Worm (Caenorhabditis elegans) whole organism, L4 larva: ENCODE results near the gene srw-109.

Source experiments
- F10B5.3 ChIP-seq: sonication (generic microtip); optimal IDR thresholded peaks from 2 replicates; lab custom pipeline; 2016; ENCODE audit warnings: mild to moderate bottlenecking, missing genetic modification characterization, missing compliant biosample characterization
- F37D6.2 ChIP-seq: sonication (generic microtip); optimal IDR thresholded peaks from 2 replicates; lab custom pipeline; 2016; ENCODE audit warnings: mild to moderate bottlenecking, missing genetic modification characterization, missing compliant biosample characterization
- T26A8.4 ChIP-seq: fragments of 200-800 bp; sonication (Bioruptor generic); IDR thresholded peaks from 2 replicates; pipeline ENCODE4 v1.3.6; 2022; ENCODE audit warnings: missing genetic modification characterization, missing compliant biosample characterization
- Y5F2A.4 ChIP-seq: fragments of 200-800 bp; sonication (Bioruptor generic); optimal IDR thresholded peaks from 2 replicates; lab custom pipeline; 2018; ENCODE audit warnings: mild to moderate bottlenecking, missing genetic modification characterization, missing compliant biosample characterization
- Y75B8A.6 ChIP-seq: fragments of 200-800 bp; sonication (Bioruptor generic); IDR thresholded peaks from 2 replicates; pipeline ENCODE4 v1.3.6; 2022; ENCODE audit warnings: missing genetic modification reagents, missing genetic modification characterization, missing compliant biosample characterization
- aha-1 ChIP-seq: fragments of 150-350 bp; peaks from one replicate; lab custom pipeline; 2014; ENCODE audit warnings: missing biosample characterization, missing genetic modification characterization
- aly-2 ChIP-seq: sonication (generic microtip); optimal IDR thresholded peaks from 2 replicates; lab custom pipeline; 2018; ENCODE audit warnings: missing biosample characterization, missing genetic modification characterization
- attf-4 ChIP-seq: sonication (generic microtip); optimal IDR thresholded peaks from 3 replicates; lab custom pipeline; 2017; ENCODE audit warnings: missing biosample characterization, missing genetic modification characterization
- ceh-20 ChIP-seq: fragments of 200-800 bp; sonication (Bioruptor generic); IDR thresholded peaks from 2 replicates; pipeline ENCODE4 v1.3.6; 2022; ENCODE audit warnings: missing genetic modification reagents, missing genetic modification characterization, missing compliant biosample characterization
- ceh-28 ChIP-seq: fragments of 150-350 bp; optimal IDR thresholded peaks from 2 replicates; lab custom pipeline; 2014; ENCODE audit warnings: missing biosample characterization, missing genetic modification reagents, missing genetic modification characterization
- cey-2 ChIP-seq: sonication (generic microtip); optimal IDR thresholded peaks from 3 replicates; lab custom pipeline; 2017; ENCODE audit warnings: missing genetic modification characterization, mild to moderate bottlenecking, missing compliant biosample characterization, antibody characterized with exemption, borderline replicate concordance; ENCODE audit not compliant: insufficient read depth
- daf-16 ChIP-seq, 3 experiments: sonication (generic microtip); optimal IDR thresholded peaks; 2 replicates each; lab custom pipeline; 2016 to 2017; ENCODE audit warnings: missing genetic modification characterization in 3 of 3, missing genetic modification reagents in 3 of 3, mild to moderate bottlenecking in 2 of 3, missing compliant biosample characterization in 2 of 3, missing biosample characterization in 1 of 3, moderate library complexity in 1 of 3
- daf-19 ChIP-seq: fragments of 200-800 bp; sonication (Bioruptor generic); conservative IDR thresholded peaks from 2 replicates; pipeline ENCODE4 v1.3.6; 2022; ENCODE audit warnings: missing genetic modification characterization, missing compliant biosample characterization
- daf-8 ChIP-seq: fragments of 200-800 bp; sonication (Bioruptor generic); IDR thresholded peaks from 2 replicates; pipeline ENCODE4 v1.3.6; 2022; ENCODE audit warnings: missing genetic modification characterization, missing compliant biosample characterization
- dmd-9 ChIP-seq: fragments of 200-800 bp; sonication (Bioruptor generic); IDR thresholded peaks from 2 replicates; pipeline ENCODE4 v1.3.6; 2022; ENCODE audit warnings: missing genetic modification reagents, missing genetic modification characterization, missing compliant biosample characterization
- dve-1 ChIP-seq: sonication (generic microtip); optimal IDR thresholded peaks from 2 replicates; lab custom pipeline; 2017; ENCODE audit warnings: antibody characterized with exemption, mild to moderate bottlenecking, missing genetic modification characterization, missing compliant biosample characterization; ENCODE audit not compliant: insufficient read depth
- fkh-10 ChIP-seq: fragments of 150-350 bp; optimal IDR thresholded peaks from 2 replicates; lab custom pipeline; 2014; ENCODE audit warnings: missing biosample characterization, missing genetic modification reagents, missing genetic modification characterization
- hlh-30 ChIP-seq: sonication (generic microtip); optimal IDR thresholded peaks from 2 replicates; lab custom pipeline; 2017; ENCODE audit warnings: antibody characterized with exemption, mild to moderate bottlenecking, missing genetic modification characterization, missing compliant biosample characterization; ENCODE audit not compliant: insufficient read depth
- lim-7 ChIP-seq: fragments of 200-800 bp; sonication (Bioruptor generic); IDR thresholded peaks from 2 replicates; pipeline ENCODE4 v1.3.6; 2022; ENCODE audit warnings: missing genetic modification characterization, missing compliant biosample characterization
- lin-1 ChIP-seq: fragments of 200-800 bp; sonication (Bioruptor generic); IDR thresholded peaks from 2 replicates; pipeline ENCODE4 v1.3.6; 2022; ENCODE audit warnings: missing genetic modification reagents, missing genetic modification characterization, missing compliant biosample characterization
- lin-13 ChIP-seq: fragments of 150-350 bp; optimal IDR thresholded peaks from 2 replicates; lab custom pipeline; 2014; ENCODE audit warnings: missing biosample characterization, missing genetic modification reagents, missing genetic modification characterization
- lin-38 ChIP-seq: fragments of 200-800 bp; sonication (Bioruptor generic); IDR thresholded peaks from 2 replicates; pipeline ENCODE4 v1.3.6; 2022; ENCODE audit warnings: missing genetic modification reagents, missing genetic modification characterization, missing compliant biosample characterization
- lsy-2 ChIP-seq, 2 experiments: fragments of 150-350 bp in 1 of 2; sonication (generic microtip) in 1 of 2; optimal IDR thresholded peaks; 2 replicates each; lab custom pipeline; 2014 to 2017; ENCODE audit warnings: missing biosample characterization in 2 of 2, missing genetic modification characterization in 2 of 2
- madf-9 ChIP-seq: fragments of 200-800 bp; sonication (Bioruptor generic); conservative IDR thresholded peaks from 2 replicates; pipeline ENCODE4 v1.3.6; 2022; ENCODE audit warnings: missing genetic modification reagents, missing genetic modification characterization, missing compliant biosample characterization
- mdl-1 ChIP-seq, 2 experiments: fragments of 150-350 bp in 1 of 2; sonication (generic microtip) in 1 of 2; optimal IDR thresholded peaks; 2 replicates each; lab custom pipeline; 2014 to 2017; ENCODE audit warnings: missing biosample characterization in 2 of 2, missing genetic modification characterization in 2 of 2
- mep-1 ChIP-seq: fragments of 150-350 bp; sonication (generic microtip); optimal IDR thresholded peaks from 3 replicates; lab custom pipeline; 2014; ENCODE audit warnings: missing biosample characterization, missing genetic modification characterization
- mes-2 ChIP-seq: sonication (generic microtip); optimal IDR thresholded peaks from 2 replicates; lab custom pipeline; 2016; ENCODE audit warnings: missing genotype, mild to moderate bottlenecking, missing genetic modification characterization, missing compliant biosample characterization; ENCODE audit not compliant: poor library complexity, severe bottlenecking
- mxl-2 ChIP-seq: fragments of 200-800 bp; sonication (Bioruptor generic); conservative IDR thresholded peaks from 2 replicates; pipeline ENCODE4 v1.3.6; 2022; ENCODE audit warnings: missing genetic modification reagents, missing genetic modification characterization, missing compliant biosample characterization
- nhr-10 ChIP-seq: fragments of 150-350 bp; optimal IDR thresholded peaks from 2 replicates; lab custom pipeline; 2014; ENCODE audit warnings: missing biosample characterization, missing genetic modification characterization
- nhr-42 ChIP-seq: fragments of 200-800 bp; sonication (Bioruptor generic); IDR thresholded peaks from 2 replicates; pipeline ENCODE4 v1.3.6; 2022; ENCODE audit warnings: missing genetic modification characterization, missing compliant biosample characterization
- nhr-77 ChIP-seq: fragments of 150-350 bp; optimal IDR thresholded peaks from 2 replicates; lab custom pipeline; 2014; ENCODE audit warnings: missing biosample characterization, missing genetic modification characterization
- saeg-2 ChIP-seq: fragments of 200-800 bp; sonication (Bioruptor generic); IDR thresholded peaks from 2 replicates; pipeline ENCODE4 v1.3.6; 2022; ENCODE audit warnings: missing genetic modification reagents, missing genetic modification characterization, missing compliant biosample characterization
- sdz-12 ChIP-seq: fragments of 200-800 bp; sonication (Bioruptor generic); optimal IDR thresholded peaks from 2 replicates; lab custom pipeline; 2018; ENCODE audit warnings: mild to moderate bottlenecking, missing genetic modification characterization, missing compliant biosample characterization
- skn-1 ChIP-seq: fragments of 150-350 bp; optimal IDR thresholded peaks from 2 replicates; lab custom pipeline; 2014; ENCODE audit warnings: missing biosample characterization, missing genetic modification characterization
- tra-1 ChIP-seq: fragments of 200-800 bp; sonication (Bioruptor generic); IDR thresholded peaks from 2 replicates; pipeline ENCODE4 v1.3.6; 2022; ENCODE audit warnings: missing genetic modification reagents, missing genetic modification characterization, missing compliant biosample characterization
- unc-62 ChIP-seq, 3 experiments: fragments of 150-350 bp in 1 of 3; sonication (generic microtip); optimal IDR thresholded peaks in 2 of 3; peaks in 1 of 3; 1 replicate in 1 of 3; 2 replicates in 2 of 3; lab custom pipeline; 2014 to 2017; ENCODE audit warnings: missing biosample characterization in 3 of 3, missing genetic modification characterization in 3 of 3, missing genetic modification reagents in 3 of 3, missing genotype in 1 of 3
- vab-7 ChIP-seq: fragments of 200-800 bp; sonication (Bioruptor generic); IDR thresholded peaks from 2 replicates; pipeline ENCODE4 v1.3.6; 2022; ENCODE audit warnings: missing genetic modification reagents, missing genetic modification characterization, missing compliant biosample characterization
- zip-2 ChIP-seq: fragments of 150-350 bp; optimal IDR thresholded peaks from 2 replicates; lab custom pipeline; 2014; ENCODE audit warnings: missing biosample characterization, missing genetic modification characterization

Gene srw-109

ce11 chrV:600231-600630 lies 8.5 kb downstream of the srw-109 start, which contains the start of gene nhr-251:
nhr-251 (plus strand) TSS chrV:600531.
- TF ChIP-seq aha-1 (tag; lab: Kevin White, UChicago) (peak; percentile 64), lim-7 (GFP tag; lab: Robert Waterston, UW) (no peak)

ce11 chrV:599783-600182 lies 9.0 kb downstream of the srw-109 start:
- TF ChIP-seq aha-1 (tag; lab: Kevin White, UChicago) (peak; percentile 71), attf-4 (tag; lab: Kevin White, UChicago) (no peak), unc-62 (GFP tag; optimal IDR thresholded peaks at IDR 0.05 in 1 of 2; lab: Kevin White, UChicago) (peak in 1 of 2 experiments; percentile 84), unc-62 (tag; optimal IDR thresholded peaks at IDR 0.05; lab: Kevin White, UChicago) (no peak)

ce11 chrV:598626-599025 lies 10.1 kb downstream of the srw-109 start:
- TF ChIP-seq aha-1 (tag; lab: Kevin White, UChicago) (peak; percentile 41), lsy-2 (tag; optimal IDR thresholded peaks at IDR 0.05; lab: Kevin White, UChicago) (no peak), unc-62 (GFP tag; optimal IDR thresholded peaks at IDR 0.05 in 1 of 2; lab: Kevin White, UChicago) (peak in 1 of 2 experiments; percentile 92), unc-62 (tag; optimal IDR thresholded peaks at IDR 0.05; lab: Kevin White, UChicago) (no peak), Y5F2A.4 (no peak)

DNA sequence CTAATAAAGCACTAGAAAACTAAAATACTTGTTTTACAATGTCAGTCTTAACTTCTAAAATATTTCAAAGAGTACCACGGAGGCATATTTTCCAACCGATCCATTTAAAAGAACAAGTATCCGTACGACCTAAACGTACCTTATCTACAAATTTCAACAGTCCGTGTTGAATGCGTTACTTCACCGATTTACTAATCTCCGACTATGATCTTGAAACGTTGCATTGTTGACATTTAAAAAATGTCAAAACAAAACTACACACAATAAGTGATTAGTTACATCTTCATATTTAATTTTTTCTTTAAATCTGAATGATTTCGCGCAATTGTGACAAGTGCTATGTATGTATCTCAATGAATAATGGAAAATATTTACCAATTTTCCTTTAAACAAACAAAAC lies 10.9 kb downstream of the srw-109 start:
- no peak for TF ChIP-seq lin-38
- TF ChIP-seq mxl-2: no peak
- TF ChIP-seq F10B5.3 (tag; lab: Kevin White, UChicago): no peak
- TF ChIP-seq nhr-42 (GFP tag; lab: Robert Waterston, UW): no peak
- TF ChIP-seq nhr-77: no peak
- no peak for TF ChIP-seq ceh-20 (GFP tag; lab: Robert Waterston, UW)
- no peak for TF ChIP-seq aha-1 (tag; lab: Kevin White, UChicago)
- no peak for TF ChIP-seq cey-2 (tag; lab: Kevin White, UChicago)
- no peak for TF ChIP-seq daf-16 (GFP tag; optimal IDR thresholded peaks at IDR 0.05; lab: Kevin White, UChicago)
- no peak for TF ChIP-seq daf-16 (tag; optimal IDR thresholded peaks at IDR 0.05; lab: Kevin White, UChicago)
- TF ChIP-seq nhr-10 (tag; lab: Kevin White, UChicago): no peak

DNA sequence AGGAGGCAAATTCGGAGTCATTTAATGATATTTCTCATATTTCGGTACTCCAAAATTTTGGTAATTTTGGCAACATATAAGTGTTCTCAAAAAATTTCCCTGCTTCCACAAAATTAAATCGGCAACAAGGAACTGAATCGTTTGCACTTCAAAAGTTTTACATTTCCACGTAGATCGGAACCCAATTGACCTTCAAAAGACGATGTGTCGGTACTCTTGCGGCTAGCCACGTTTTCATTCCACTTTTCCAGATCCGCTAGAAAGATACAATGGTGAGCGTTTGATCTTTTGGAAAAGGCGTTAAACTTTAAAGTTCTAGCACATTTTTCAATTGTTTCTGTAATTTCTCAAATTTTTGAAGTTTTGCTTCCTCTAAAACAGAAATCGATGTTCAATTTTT lies 11.8 kb downstream of the srw-109 start:
- no peak for TF ChIP-seq fkh-10 (GFP tag; lab: Kevin White, UChicago)
- TF ChIP-seq aly-2: no peak
- no peak for TF ChIP-seq daf-8
- TF ChIP-seq nhr-77: no peak
- no peak for TF ChIP-seq mdl-1 (tag; optimal IDR thresholded peaks at IDR 0.05; lab: Kevin White, UChicago)
- no peak for TF ChIP-seq vab-7
- TF ChIP-seq ceh-28: no peak
- no peak for TF ChIP-seq madf-9 (GFP tag; lab: Robert Waterston, UW)
- TF ChIP-seq Y75B8A.6 (GFP tag; lab: Robert Waterston, UW): no peak
- no peak for TF ChIP-seq dve-1 (tag; lab: Kevin White, UChicago)
- TF ChIP-seq, all 104 proteins: peak for 0

DNA sequence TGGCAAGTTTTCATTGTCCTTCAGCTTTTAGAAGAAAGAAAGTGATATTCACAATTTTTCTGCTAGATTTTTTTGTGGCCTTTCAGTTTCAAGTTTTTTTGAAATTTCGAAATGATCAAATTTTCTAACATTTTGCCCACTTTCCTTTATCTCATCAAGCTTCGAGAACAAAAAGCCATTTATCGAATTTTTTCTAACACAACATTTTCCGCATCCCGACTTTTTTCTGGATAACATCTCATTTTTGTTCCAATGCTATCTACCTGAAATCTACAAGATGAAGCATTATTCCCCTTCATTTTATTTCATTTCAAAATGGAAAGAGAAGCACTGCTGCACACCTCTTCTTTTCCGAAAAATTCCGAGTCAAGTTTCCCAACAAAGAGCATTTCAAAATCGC lies 15.8 kb downstream of the srw-109 start, which contains the start of gene ZK488.5:
TSS of gene ZK488.5 (plus strand) at position 301 of the 400 bp plus-strand sequence.
- no peak for TF ChIP-seq saeg-2 (GFP tag; lab: Robert Waterston, UW)
- TF ChIP-seq F10B5.3 (tag; lab: Kevin White, UChicago): no peak
- no peak for TF ChIP-seq lin-1 (GFP tag; lab: Robert Waterston, UW)
- no peak for TF ChIP-seq F37D6.2 (tag; lab: Kevin White, UChicago)
- TF ChIP-seq tra-1 (GFP tag; lab: Robert Waterston, UW): no peak
- no peak for TF ChIP-seq dmd-9 (GFP tag; lab: Robert Waterston, UW)
- no peak for TF ChIP-seq sdz-12 (GFP tag; lab: Kevin White, UChicago)
- no peak for TF ChIP-seq lin-13
- TF ChIP-seq hlh-30: no peak
- TF ChIP-seq fkh-10 (GFP tag; lab: Kevin White, UChicago): no peak
- TF ChIP-seq ceh-20 (GFP tag; lab: Robert Waterston, UW): no peak
- TF ChIP-seq skn-1 (tag; lab: Kevin White, UChicago): no peak
- no peak for TF ChIP-seq mxl-2
- no peak for TF ChIP-seq daf-19 (GFP tag; lab: Robert Waterston, UW)
- TF ChIP-seq mes-2 (tag; lab: Kevin White, UChicago): no peak
- no peak for TF ChIP-seq mep-1
- no peak for TF ChIP-seq zip-2 (tag; lab: Kevin White, UChicago)
- TF ChIP-seq T26A8.4: no peak
